Worm (Caenorhabditis elegans) whole organism, young adult: Measurements from ENCODE around the gene F15H10.12.
A peak's percentile ranks its signal among the peaks of the same experiment; 100 is the strongest.
"Not testable (repeated sequence)": the region's sequence is repeated elsewhere in the genome, so short reads cannot be mapped to it uniquely, and the experiment has no call there.

Experiments used
- B0336.3 ChIP-seq: fragments of 200-800 bp; sonication (Bioruptor generic); IDR thresholded peaks from 2 replicates; pipeline ENCODE4 v1.3.6; 2022; ENCODE audit warnings: missing genetic modification characterization, missing compliant biosample characterization
- F23B12.7 ChIP-seq: sonication (generic microtip); optimal IDR thresholded peaks from 2 replicates; lab custom pipeline; 2017; ENCODE audit warnings: missing genetic modification characterization, mild to moderate bottlenecking, missing compliant biosample characterization, antibody characterized with exemption, moderate library complexity; ENCODE audit not compliant: insufficient read depth
- F39B2.1 ChIP-seq: fragments of 200-800 bp; sonication (Bioruptor generic); IDR thresholded peaks from 2 replicates; pipeline ENCODE4 v1.3.6; 2022; ENCODE audit warnings: missing genetic modification reagents, missing genetic modification characterization, missing compliant biosample characterization
- T07F8.4 ChIP-seq: sonication (generic microtip); optimal IDR thresholded peaks from 2 replicates; lab custom pipeline; 2016; ENCODE audit warnings: mild to moderate bottlenecking, missing genetic modification characterization, moderate library complexity, missing compliant biosample characterization
- T26A5.8 ChIP-seq: sonication (generic microtip); optimal IDR thresholded peaks from 2 replicates; lab custom pipeline; 2016; ENCODE audit warnings: missing genetic modification characterization, missing compliant biosample characterization
- Y53F4B.3 ChIP-seq: fragments of 200-800 bp; sonication (Bioruptor generic); IDR thresholded peaks from 2 replicates; pipeline ENCODE4 v1.3.6; 2022; ENCODE audit warnings: missing genetic modification reagents, missing genetic modification characterization, missing compliant biosample characterization
- Y53G8AR.9 ChIP-seq: fragments of 200-800 bp; sonication (Bioruptor generic); conservative IDR thresholded peaks from 2 replicates; pipeline ENCODE4 v1.3.6; 2022; ENCODE audit warnings: missing genetic modification reagents, missing genetic modification characterization, missing compliant biosample characterization
- aptf-2 ChIP-seq: fragments of 200-800 bp; sonication (Bioruptor generic); conservative IDR thresholded peaks from 2 replicates; pipeline ENCODE4 v1.3.6; 2022; ENCODE audit warnings: missing genetic modification reagents, missing genetic modification characterization, missing compliant biosample characterization
- athp-1 ChIP-seq: sonication (generic microtip); optimal IDR thresholded peaks from 2 replicates; lab custom pipeline; 2017; ENCODE audit warnings: mild to moderate bottlenecking, missing genetic modification characterization, missing compliant biosample characterization
- attf-6 ChIP-seq: fragments of 200-800 bp; sonication (Bioruptor generic); IDR thresholded peaks from 2 replicates; pipeline ENCODE4 v1.3.6; 2022; ENCODE audit warnings: missing genetic modification reagents, missing genetic modification characterization, missing compliant biosample characterization
- ccch-3 ChIP-seq: fragments of 200-800 bp; sonication (Bioruptor generic); optimal IDR thresholded peaks from 2 replicates; lab custom pipeline; 2018; ENCODE audit warnings: mild to moderate bottlenecking, missing genetic modification characterization, missing compliant biosample characterization
- cebp-2 ChIP-seq: fragments of 200-800 bp; sonication (Bioruptor generic); IDR thresholded peaks from 2 replicates; pipeline ENCODE4 v1.3.6; 2022; ENCODE audit warnings: missing genetic modification characterization, missing compliant biosample characterization
- ceh-100 ChIP-seq: fragments of 200-800 bp; sonication (Bioruptor generic); IDR thresholded peaks from 2 replicates; pipeline ENCODE4 v1.3.6; 2022; ENCODE audit warnings: missing genetic modification reagents, missing genetic modification characterization, missing compliant biosample characterization
- ceh-40 ChIP-seq: fragments of 200-800 bp; sonication (Bioruptor generic); IDR thresholded peaks from 2 replicates; pipeline ENCODE4 v1.3.6; 2022; ENCODE audit warnings: missing genetic modification characterization, missing compliant biosample characterization
- ceh-58 ChIP-seq: fragments of 200-800 bp; sonication (Bioruptor generic); IDR thresholded peaks from 2 replicates; pipeline ENCODE4 v1.3.6; 2022; ENCODE audit warnings: missing genetic modification characterization, missing compliant biosample characterization
- ceh-79 ChIP-seq: sonication (generic microtip); optimal IDR thresholded peaks from 2 replicates; lab custom pipeline; 2017; ENCODE audit warnings: mild to moderate bottlenecking, missing genetic modification characterization, missing compliant biosample characterization
- ceh-91 ChIP-seq: fragments of 200-800 bp; sonication (Bioruptor generic); IDR thresholded peaks from 2 replicates; pipeline ENCODE4 v1.3.6; 2022; ENCODE audit warnings: missing genetic modification reagents, missing genetic modification characterization, missing compliant biosample characterization
- dox-1 ChIP-seq: fragments of 200-800 bp; sonication (Bioruptor generic); IDR thresholded peaks from 2 replicates; pipeline ENCODE4 v1.3.6; 2022; ENCODE audit warnings: missing genetic modification reagents, missing genetic modification characterization, missing compliant biosample characterization
- egl-44 ChIP-seq: fragments of 200-800 bp; sonication (Bioruptor generic); IDR thresholded peaks from 2 replicates; pipeline ENCODE4 v1.3.6; 2022; ENCODE audit warnings: missing genetic modification reagents, missing genetic modification characterization, missing compliant biosample characterization
- egrh-3 ChIP-seq: fragments of 200-800 bp; sonication (Bioruptor generic); IDR thresholded peaks from 2 replicates; pipeline ENCODE4 v1.3.6; 2022; ENCODE audit warnings: missing genetic modification reagents, missing genetic modification characterization, missing compliant biosample characterization
- ekl-4 ChIP-seq: fragments of 200-800 bp; sonication (Bioruptor generic); IDR thresholded peaks from 2 replicates; pipeline ENCODE4 v1.3.6; 2022; ENCODE audit warnings: missing genetic modification reagents, missing genetic modification characterization, missing compliant biosample characterization
- hmg-1.2 ChIP-seq: fragments of 200-800 bp; sonication (Bioruptor generic); IDR thresholded peaks from 2 replicates; pipeline ENCODE4 v1.3.6; 2022; ENCODE audit warnings: missing genetic modification reagents, missing genetic modification characterization, missing compliant biosample characterization
- hsf-1 ChIP-seq: fragments of 200-800 bp; sonication (Bioruptor generic); IDR thresholded peaks from 2 replicates; pipeline ENCODE4 v1.3.6; 2022; ENCODE audit warnings: missing genetic modification reagents, missing genetic modification characterization, missing compliant biosample characterization
- lag-1 ChIP-seq: fragments of 200-800 bp; sonication (Bioruptor generic); IDR thresholded peaks from 2 replicates; pipeline ENCODE4 v1.3.6; 2022; ENCODE audit warnings: missing genetic modification reagents, missing genetic modification characterization, missing compliant biosample characterization
- lin-35 ChIP-seq, 3 experiments: fragments of 150-350 bp in 2 of 3; sonication (generic microtip) in 1 of 3; optimal IDR thresholded peaks; 2 replicates each; lab custom pipeline; 2014 to 2018; ENCODE audit warnings: missing biosample characterization in 3 of 3, missing genetic modification characterization in 3 of 3, missing genetic modification reagents in 3 of 3
- lsl-1 ChIP-seq: fragments of 200-800 bp; sonication (Bioruptor generic); optimal IDR thresholded peaks from 2 replicates; lab custom pipeline; 2018; ENCODE audit warnings: mild to moderate bottlenecking, missing genetic modification characterization, moderate library complexity, missing compliant biosample characterization
- madf-3 ChIP-seq: fragments of 200-800 bp; sonication (Bioruptor generic); IDR thresholded peaks from 2 replicates; pipeline ENCODE4 v1.3.6; 2022; ENCODE audit warnings: missing genetic modification reagents, missing genetic modification characterization, missing compliant biosample characterization
- mxl-1 ChIP-seq: sonication (generic microtip); optimal IDR thresholded peaks from 2 replicates; lab custom pipeline; 2016; ENCODE audit warnings: missing genetic modification characterization, missing compliant biosample characterization
- nhr-27 ChIP-seq: fragments of 200-800 bp; sonication (Bioruptor generic); optimal IDR thresholded peaks from 2 replicates; lab custom pipeline; 2018; ENCODE audit warnings: mild to moderate bottlenecking, missing genetic modification characterization, moderate library complexity, missing compliant biosample characterization
- pbrm-1 ChIP-seq: fragments of 200-800 bp; sonication (Bioruptor generic); IDR thresholded peaks from 2 replicates; pipeline ENCODE4 v1.3.6; 2022; ENCODE audit warnings: missing genetic modification reagents, missing genetic modification characterization, missing compliant biosample characterization
- snpc-1.1 ChIP-seq: sonication (generic microtip); optimal IDR thresholded peaks from 2 replicates; lab custom pipeline; 2017; ENCODE audit warnings: missing genetic modification characterization, mild to moderate bottlenecking, missing compliant biosample characterization, antibody characterized with exemption, moderate library complexity, missing genotype, missing genetic modification reagents; ENCODE audit not compliant: insufficient read depth
- snpc-1.3 ChIP-seq: sonication (generic microtip); optimal IDR thresholded peaks from 2 replicates; lab custom pipeline; 2017; ENCODE audit warnings: missing genetic modification characterization, mild to moderate bottlenecking, missing compliant biosample characterization, antibody characterized with exemption, moderate library complexity, missing genotype, missing genetic modification reagents; ENCODE audit not compliant: insufficient read depth
- snpc-4 ChIP-seq, 5 experiments: fragments of 150-350 bp in 1 of 5; sonication (generic microtip) in 4 of 5; optimal IDR thresholded peaks; 2 replicates each; lab custom pipeline; 2014 to 2018; ENCODE audit warnings: missing genetic modification characterization in 5 of 5, missing biosample characterization in 3 of 5, antibody characterized with exemption in 2 of 5, mild to moderate bottlenecking in 2 of 5, missing compliant biosample characterization in 2 of 5, missing genotype in 2 of 5, moderate library complexity in 2 of 5, missing genetic modification reagents in 1 of 5
- sptf-2 ChIP-seq: fragments of 200-800 bp; sonication (Bioruptor generic); optimal IDR thresholded peaks from 2 replicates; lab custom pipeline; 2018; ENCODE audit warnings: mild to moderate bottlenecking, missing genetic modification characterization, missing compliant biosample characterization
- ztf-22 ChIP-seq: fragments of 200-800 bp; sonication (Bioruptor generic); optimal IDR thresholded peaks from 2 replicates; lab custom pipeline; 2018; ENCODE audit warnings: mild to moderate bottlenecking, missing genetic modification characterization, moderate library complexity, missing compliant biosample characterization

F15H10.12 gene

DNA sequence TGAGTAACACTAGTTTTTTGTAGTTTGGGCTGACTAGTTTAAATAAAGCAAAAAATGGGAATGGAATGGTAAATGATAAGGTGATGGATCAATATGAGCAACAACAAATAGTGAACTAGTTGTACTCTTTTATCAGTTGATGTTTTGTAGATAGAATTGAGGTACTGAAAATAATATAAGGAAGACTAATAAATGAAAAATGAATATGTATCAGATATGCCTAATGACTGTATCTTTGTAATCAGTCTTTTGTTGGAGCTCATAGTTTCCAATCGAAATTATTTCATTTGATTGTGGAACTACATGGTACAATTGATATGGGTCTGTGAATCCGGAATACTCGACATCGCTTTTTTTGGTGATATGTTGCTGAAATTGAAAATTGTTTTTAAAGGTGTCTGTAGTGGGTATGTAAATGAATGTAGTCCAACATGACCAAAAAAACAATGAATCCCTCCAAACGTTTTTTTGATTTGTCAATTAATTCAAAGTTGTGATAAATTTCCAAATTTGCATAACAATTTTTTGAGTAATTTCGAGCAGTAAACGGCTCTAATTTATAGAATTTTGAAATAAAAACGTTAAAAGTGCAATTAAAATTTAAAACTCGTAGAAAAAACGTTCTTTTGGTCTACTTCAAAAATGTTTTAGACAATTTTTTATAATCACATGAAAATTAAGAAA, at the start of gene F15H10.12:
Gene F15H10.12, minus strand, starts transcription at position 51 of the 684 bp plus-strand sequence.
- no peak for TF ChIP-seq lag-1 (GFP tag; lab: Robert Waterston, UW)
- no peak for TF ChIP-seq nhr-27 (tag; lab: Kevin White, UChicago)
- TF ChIP-seq T26A5.8 (tag; lab: Kevin White, UChicago) = no peak
- no peak for TF ChIP-seq ceh-91
- no peak for TF ChIP-seq egl-44
- no peak for TF ChIP-seq lin-35 (GFP tag; optimal IDR thresholded peaks at IDR 0.05; lab: Kevin White, UChicago)
- no peak for TF ChIP-seq ztf-22
- TF ChIP-seq ceh-79 (tag; lab: Kevin White, UChicago) = no peak
- no peak for TF ChIP-seq lsl-1 (GFP tag; lab: Kevin White, UChicago)
- TF ChIP-seq pbrm-1 = no peak
- TF ChIP-seq snpc-1.3 (tag; lab: Kevin White, UChicago) = no peak
- TF ChIP-seq athp-1 (tag; lab: Kevin White, UChicago) = no peak
- TF ChIP-seq, all 124 proteins: peak for 0

ce11 chrV:10457247-10457646, 47.4 kb upstream of the F15H10.12 start, which contains the start of gene F22E12.1:
Gene F22E12.1 (minus strand): TSS chrV:10457347.
- TF ChIP-seq madf-3 (GFP tag; lab: Robert Waterston, UW) (no peak), F23B12.7 (no peak), aptf-2 (GFP tag; lab: Robert Waterston, UW) (no peak), ccch-3 (GFP tag; lab: Kevin White, UChicago) (no peak)

- peak; percentile 76; the same call in 1 of the 2 replicates for TF ChIP-seq attf-6 (GFP tag; lab: Robert Waterston, UW)
- TF ChIP-seq pbrm-1 = peak; percentile 47; the same call in 1 of the 2 replicates
- TF ChIP-seq snpc-4 (GFP tag; optimal IDR thresholded peaks at IDR 0.05; lab: Kevin White, UChicago) = not testable (repeated sequence)
- peak in 3 of 4 experiments; percentile 45 to 85 (median 72) for TF ChIP-seq snpc-4 (tag; optimal IDR thresholded peaks at IDR 0.05; lab: Kevin White, UChicago)
- TF ChIP-seq snpc-1.1 = peak; percentile 62
- TF ChIP-seq hmg-1.2 (GFP tag; lab: Robert Waterston, UW) = peak; percentile 69
These were observed 46.9 kb upstream of the F15H10.12 start for ce11 chrV:10456801-10457200.

ce11 chrV:10453466-10453865, 43.6 kb upstream of the F15H10.12 start, which contains the start of gene Y32F6A.5:
Gene Y32F6A.5 (minus strand): TSS chrV:10453605.
- TF ChIP-seq T07F8.4 (tag; lab: Kevin White, UChicago) (no peak), dox-1 (GFP tag; lab: Robert Waterston, UW) (0 out of 2 replicates have a peak, but pooled peaks have one; percentile 5), F23B12.7 (no peak), sptf-2 (GFP tag; lab: Kevin White, UChicago) (no peak), B0336.3 (GFP tag; lab: Robert Waterston, UW) (no peak), hsf-1 (GFP tag; lab: Robert Waterston, UW) (peak; percentile 64; the same call in 1 of the 2 replicates), cebp-2 (GFP tag; lab: Robert Waterston, UW) (no peak), mxl-1 (no peak), lsl-1 (GFP tag; lab: Kevin White, UChicago) (no peak), F39B2.1 (GFP tag; lab: Robert Waterston, UW) (no peak)

- 0 out of 2 replicates have a peak, but pooled peaks have one; percentile 22 for TF ChIP-seq ekl-4
- TF ChIP-seq Y53G8AR.9 = 0 out of 2 replicates have a peak, but pooled peaks have one; percentile 27
- peak; percentile 94 for TF ChIP-seq ceh-58 (GFP tag; lab: Robert Waterston, UW)
- peak; percentile 90 for TF ChIP-seq egrh-3 (GFP tag; lab: Robert Waterston, UW)
- peak; percentile 97; the same call in 1 of the 2 replicates for TF ChIP-seq Y53F4B.3 (GFP tag; lab: Robert Waterston, UW)
- TF ChIP-seq ceh-40 = 0 out of 2 replicates have a peak, but pooled peaks have one; percentile 34
- 0 out of 2 replicates have a peak, but pooled peaks have one; percentile 32 for TF ChIP-seq ceh-100 (GFP tag; lab: Robert Waterston, UW)
- TF ChIP-seq attf-6 (GFP tag; lab: Robert Waterston, UW) = 0 out of 2 replicates have a peak, but pooled peaks have one; percentile 32
- peak; percentile 75; the same call in 1 of the 2 replicates for TF ChIP-seq madf-3 (GFP tag; lab: Robert Waterston, UW)
- TF ChIP-seq, all 124 proteins: peak for 9; not testable (repeated sequence) for 115
These were observed 40.5 kb upstream of the F15H10.12 start for ce11 chrV:10450355-10450754.
